Worm (Caenorhabditis elegans): ENCODE results near the gene srxa-7.

Gene srxa-7

ce11 chrV:16315004-16315403 is 7.7 kb downstream of the srxa-7 start, which contains the start of gene str-214:
str-214 (plus strand) TSS chrV:16315304.
- no peak for TF ChIP-seq hlh-11 (tag; optimal IDR thresholded peaks at IDR 0.05)
- no peak for TF ChIP-seq zag-1 (tag; optimal IDR thresholded peaks at IDR 0.05)
- TF ChIP-seq rbr-2 (tag; optimal IDR thresholded peaks at IDR 0.05) = no peak
- no peak for TF ChIP-seq pha-4 (GFP tag; IDR thresholded peaks at IDR 0.05)
- no peak for TF ChIP-seq pha-4 (tag; optimal IDR thresholded peaks at IDR 0.05)
- TF ChIP-seq dve-1 (tag; optimal IDR thresholded peaks at IDR 0.05; ENCODE audit: insufficient read depth) = no peak
- TF ChIP-seq tra-1 (GFP tag; IDR thresholded peaks at IDR 0.05) = no peak
- no peak for TF ChIP-seq nhr-28 (tag; optimal IDR thresholded peaks at IDR 0.05)
- no peak for TF ChIP-seq R02D3.7 (tag; optimal IDR thresholded peaks at IDR 0.05)
- TF ChIP-seq ama-1 (optimal IDR thresholded peaks at IDR 0.05) = no peak

- no peak for TF ChIP-seq lin-39 (tag; optimal IDR thresholded peaks at IDR 0.05)
- peak in 1 of 2 experiments; percentile 74 for TF ChIP-seq unc-62 (GFP tag; optimal IDR thresholded peaks at IDR 0.05 in 1 of 2)
- TF ChIP-seq unc-62 (tag; optimal IDR thresholded peaks at IDR 0.05) = no peak
Observed at ce11 chrV:16317244-16317643, 9.9 kb downstream of the srxa-7 start, which contains the start of gene srh-180. srh-180 (plus strand) TSS chrV:16317544.

- TF ChIP-seq ZK546.5 (tag; optimal IDR thresholded peaks at IDR 0.05) (no peak), ceh-62 (tag; optimal IDR thresholded peaks at IDR 0.05) (no peak), vab-7 (GFP tag; IDR thresholded peaks at IDR 0.05) (no peak), sdz-12 (GFP tag; optimal IDR thresholded peaks at IDR 0.05) (no peak), D1046.2 (GFP tag; IDR thresholded peaks at IDR 0.05) (no peak), unc-39 (tag; optimal IDR thresholded peaks at IDR 0.05) (no peak), zip-2 (tag; optimal IDR thresholded peaks at IDR 0.05) (no peak), lin-29 (GFP tag; IDR thresholded peaks at IDR 0.05) (no peak), dpl-1 (GFP tag; optimal IDR thresholded peaks at IDR 0.05) (no peak), mxl-2 (GFP tag; conservative IDR thresholded peaks at IDR 0.05) (no peak), ama-1 (optimal IDR thresholded peaks at IDR 0.05) (no peak), egl-43 (GFP tag; IDR thresholded peaks at IDR 0.05) (no peak), egl-27 (tag; optimal IDR thresholded peaks at IDR 0.05) (no peak), daf-12 (tag; optimal IDR thresholded peaks at IDR 0.05) (no peak), nhr-11 (tag; optimal IDR thresholded peaks at IDR 0.05) (no peak), nhr-111 (GFP tag; optimal IDR thresholded peaks at IDR 0.05) (no peak), zfp-2 (tag; optimal IDR thresholded peaks at IDR 0.05) (no peak)
Observed at ce11 chrV:16322155-16322554, 14.8 kb downstream of the srxa-7 start.

DNA sequence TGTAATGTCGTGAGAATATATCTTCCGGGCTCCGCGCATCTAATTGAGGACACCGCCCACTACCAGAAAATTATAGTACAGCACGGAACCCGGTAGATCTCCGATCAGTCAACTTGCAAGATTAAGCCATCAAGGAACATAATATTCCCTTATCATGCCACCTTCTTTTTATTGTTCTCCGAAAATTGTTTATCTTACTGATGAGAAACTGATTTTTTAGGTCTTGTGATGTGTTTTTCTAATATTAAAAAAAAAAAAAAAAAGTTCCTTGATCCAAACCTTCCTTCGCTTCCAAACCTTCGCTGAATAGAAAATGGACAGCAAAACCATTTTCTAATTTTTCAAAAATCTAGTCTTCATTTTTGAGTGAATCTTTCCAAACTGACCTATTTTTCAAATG is 21.5 kb downstream of the srxa-7 start, which contains the start of gene F57G8.7:
Gene F57G8.7, plus strand, starts transcription at position 301 of the 400 bp plus-strand sequence.
- no peak for TF ChIP-seq nhr-25 (tag; optimal IDR thresholded peaks at IDR 0.05; ENCODE audit: borderline replicate concordance, insufficient read depth)
- no peak for TF ChIP-seq nhr-102 (tag; optimal IDR thresholded peaks at IDR 0.05)
- no peak for TF ChIP-seq egl-27 (tag; optimal IDR thresholded peaks at IDR 0.05)
- TF ChIP-seq F49E8.2 (tag; optimal IDR thresholded peaks at IDR 0.05; ENCODE audit: borderline replicate concordance) = no peak
- no peak for TF ChIP-seq spr-3 (GFP tag; optimal IDR thresholded peaks at IDR 0.05)
- TF ChIP-seq madf-5 (GFP tag; IDR thresholded peaks at IDR 0.05) = no peak
- no peak for TF ChIP-seq unc-62 (GFP tag; optimal IDR thresholded peaks at IDR 0.05 in 1 of 2)
- TF ChIP-seq unc-62 (tag; optimal IDR thresholded peaks at IDR 0.05) = no peak
- no peak for TF ChIP-seq ceh-82 (tag; optimal IDR thresholded peaks at IDR 0.05)
- no peak for TF ChIP-seq egl-43 (GFP tag; IDR thresholded peaks at IDR 0.05)
- no peak for TF ChIP-seq lin-29 (GFP tag; IDR thresholded peaks at IDR 0.05)

- TF ChIP-seq sdz-12 (GFP tag; optimal IDR thresholded peaks at IDR 0.05) = no peak
- no peak for TF ChIP-seq egl-43 (GFP tag; IDR thresholded peaks at IDR 0.05)
- TF ChIP-seq hlh-30 (tag; optimal IDR thresholded peaks at IDR 0.05; ENCODE audit: insufficient read depth) = no peak
- no peak for TF ChIP-seq egl-27 (tag; optimal IDR thresholded peaks at IDR 0.05)
- no peak for TF ChIP-seq madf-5 (GFP tag; IDR thresholded peaks at IDR 0.05)
- no peak for TF ChIP-seq nhr-237 (tag; optimal IDR thresholded peaks at IDR 0.05)
- TF ChIP-seq zag-1 (tag; optimal IDR thresholded peaks at IDR 0.05) = no peak
- no peak for TF ChIP-seq F10B5.3 (tag; optimal IDR thresholded peaks at IDR 0.05)
- no peak for TF ChIP-seq vab-7 (GFP tag; IDR thresholded peaks at IDR 0.05)
- TF ChIP-seq lin-39 (tag; optimal IDR thresholded peaks at IDR 0.05) = no peak
- no peak for TF ChIP-seq ZK337.2 (GFP tag; IDR thresholded peaks at IDR 0.05)
- no peak for TF ChIP-seq mxl-3 (GFP tag; optimal IDR thresholded peaks at IDR 0.05)
- no peak for TF ChIP-seq Y48G9A.11 (GFP tag; IDR thresholded peaks at IDR 0.05)
- TF ChIP-seq mxl-2 (GFP tag; conservative IDR thresholded peaks at IDR 0.05) = no peak
- no peak for TF ChIP-seq ctbp-1 (GFP tag; IDR thresholded peaks at IDR 0.05)
- TF ChIP-seq nhr-41 (GFP tag; IDR thresholded peaks at IDR 0.05) = no peak
- no peak for TF ChIP-seq fos-1 (tag; optimal IDR thresholded peaks at IDR 0.05)
- no peak for TF ChIP-seq Y105C5A.15 (GFP tag; IDR thresholded peaks at IDR 0.05)
Observed at ce11 chrV:16333412-16333811, 26.1 kb downstream of the srxa-7 start, which contains the start of gene srh-167. srh-167 (plus strand) TSS chrV:16333712.
